Worm (Caenorhabditis elegans) whole organism, L4/young adult: ENCODE measurements around the gene D1044.7.

Source experiments
- dao-5 ChIP-seq: sonication (generic microtip); optimal IDR thresholded peaks from 2 replicates; lab custom pipeline; 2016; ENCODE audit warnings: missing genotype, missing genetic modification characterization, moderate library complexity, missing compliant biosample characterization
- him-1 ChIP-seq: sonication (generic microtip); optimal IDR thresholded peaks from 2 replicates; lab custom pipeline; 2016; ENCODE audit warnings: missing genotype, missing genetic modification reagents, missing genetic modification characterization, missing compliant biosample characterization

ce11 chrIII:5486345-5486744 lies 22.2 kb downstream of the D1044.7 start:
- no peak for TF ChIP-seq dao-5 (tag; lab: Kevin White, UChicago)
- no peak for TF ChIP-seq him-1 (tag; lab: Kevin White, UChicago)
